Worm (Caenorhabditis elegans): Measurements from ENCODE around the gene oac-21.

The oac-21 gene

DNA sequence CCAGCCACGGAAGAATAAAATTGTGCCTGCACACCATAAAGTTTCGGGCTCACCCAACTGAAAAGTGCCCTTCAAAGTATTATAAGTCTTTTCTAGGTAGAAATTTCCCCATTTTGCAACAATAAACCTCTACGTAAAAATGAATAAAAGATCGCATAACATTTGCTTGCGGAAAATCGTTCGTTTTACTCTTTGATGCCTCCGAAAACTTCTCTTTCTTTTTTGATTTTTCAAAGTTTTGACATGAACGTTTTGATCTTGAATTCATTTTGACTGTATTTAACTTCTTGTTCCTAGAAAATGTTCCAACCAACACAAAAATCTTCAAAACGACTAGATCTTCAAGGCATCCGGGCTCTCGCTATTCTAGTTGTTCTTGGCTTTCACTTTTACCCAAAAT is at the start of gene oac-21:
Gene oac-21, plus strand, starts transcription at position 301 of the 400 bp plus-strand sequence.
- no peak for TF ChIP-seq Y95B8A.8 (GFP tag; IDR thresholded peaks at IDR 0.05)
- no peak for TF ChIP-seq ceh-58 (GFP tag; IDR thresholded peaks at IDR 0.05)
- TF ChIP-seq C06A6.2 (GFP tag; conservative IDR thresholded peaks at IDR 0.05): no peak
- TF ChIP-seq unc-130 (GFP tag; optimal IDR thresholded peaks at IDR 0.05): no peak
- no peak for TF ChIP-seq lsl-1 (GFP tag; optimal IDR thresholded peaks at IDR 0.05)
- no peak for TF ChIP-seq nhr-90 (tag; optimal IDR thresholded peaks at IDR 0.05)
- TF ChIP-seq ekl-4 (GFP tag; IDR thresholded peaks at IDR 0.05): no peak
- no peak for TF ChIP-seq lag-1 (GFP tag; IDR thresholded peaks at IDR 0.05)
- TF ChIP-seq F55B11.4 (tag; optimal IDR thresholded peaks at IDR 0.05; ENCODE audit: borderline replicate concordance, insufficient read depth): no peak
- no peak for TF ChIP-seq ztf-3 (GFP tag; optimal IDR thresholded peaks at IDR 0.05)

DNA sequence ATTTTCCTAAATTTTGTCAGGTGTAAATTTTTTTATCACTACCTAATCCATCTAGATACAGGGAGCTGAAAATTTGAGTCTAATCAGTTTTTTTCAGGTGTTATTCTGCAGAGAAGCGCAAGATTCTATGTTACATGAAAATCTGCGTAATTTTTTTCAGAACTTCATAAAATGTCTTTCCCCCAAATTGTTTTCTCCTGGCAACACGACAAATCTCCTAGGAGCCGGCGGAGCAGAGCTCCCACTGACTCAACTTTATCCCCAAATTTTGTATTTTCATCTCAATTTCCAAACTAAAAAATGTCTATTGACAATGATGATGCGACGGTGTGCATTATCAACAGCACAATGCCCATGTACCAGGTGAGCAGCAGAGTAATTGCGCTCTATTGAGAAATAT is 49.6 kb upstream of the oac-21 start, which contains the start of gene F28F9.2:
Gene F28F9.2, plus strand, starts transcription at position 301 of the 400 bp plus-strand sequence.
- TF ChIP-seq lag-1 (GFP tag; IDR thresholded peaks at IDR 0.05) (no peak), Y67H2A.10 (GFP tag; conservative IDR thresholded peaks at IDR 0.05) (no peak), hmg-1.2 (GFP tag; IDR thresholded peaks at IDR 0.05) (no peak), madf-8 (GFP tag; conservative IDR thresholded peaks at IDR 0.05) (no peak), T07F8.4 (tag; optimal IDR thresholded peaks at IDR 0.05) (no peak), K11D2.4 (GFP tag; IDR thresholded peaks at IDR 0.05) (no peak), lin-35 (GFP tag; optimal IDR thresholded peaks at IDR 0.05) (no peak), cebp-2 (GFP tag; IDR thresholded peaks at IDR 0.05) (no peak), pbrm-1 (GFP tag; IDR thresholded peaks at IDR 0.05) (no peak), hrde-1 (tag; optimal IDR thresholded peaks at IDR 0.05; ENCODE audit: borderline replicate concordance) (no peak), T26A5.8 (tag; optimal IDR thresholded peaks at IDR 0.05) (no peak)

DNA sequence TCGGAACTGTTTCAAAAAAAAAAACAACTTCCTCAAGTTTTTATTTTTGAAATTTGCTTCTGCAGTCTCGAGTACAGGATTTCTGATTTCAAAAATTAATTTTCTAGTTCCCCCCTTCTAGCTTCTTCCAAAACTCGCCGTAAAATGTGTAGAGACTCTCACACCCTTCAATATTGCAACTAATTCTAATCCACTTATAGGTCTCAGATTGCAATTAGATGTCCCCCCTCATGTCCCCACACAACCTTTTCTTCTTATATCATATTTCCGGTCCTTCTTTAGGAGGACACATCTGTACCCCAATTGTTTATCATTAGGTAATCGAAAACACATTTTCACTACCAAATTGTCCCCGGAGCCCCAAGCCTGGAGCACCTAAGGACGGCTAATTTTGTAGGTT is 48.6 kb upstream of the oac-21 start:
- TF ChIP-seq T26A5.8 (tag; optimal IDR thresholded peaks at IDR 0.05) (no peak), tbp1 (GFP tag; optimal IDR thresholded peaks at IDR 0.05) (no peak), sdz-38 (tag; optimal IDR thresholded peaks at IDR 0.05) (no peak), hrde-1 (tag; optimal IDR thresholded peaks at IDR 0.05; ENCODE audit: borderline replicate concordance) (no peak), tlf-1 (GFP tag; optimal IDR thresholded peaks at IDR 0.05) (no peak), F33H1.4 (GFP tag; IDR thresholded peaks at IDR 0.05) (no peak), nhr-80 (tag; optimal IDR thresholded peaks at IDR 0.05) (no peak), ztf-18 (tag; optimal IDR thresholded peaks at IDR 0.05) (no peak), sea-2 (GFP tag; IDR thresholded peaks at IDR 0.05) (no peak), T07F8.4 (tag; optimal IDR thresholded peaks at IDR 0.05) (no peak), pbrm-1 (GFP tag; IDR thresholded peaks at IDR 0.05) (no peak), ama-1 (optimal IDR thresholded peaks at IDR 0.05) (no peak), ama-1 (GFP tag; optimal IDR thresholded peaks at IDR 0.05) (no peak), B0261.1 (tag; optimal IDR thresholded peaks at IDR 0.05) (no peak), madf-6 (GFP tag; IDR thresholded peaks at IDR 0.05) (no peak), F55B11.4 (tag; optimal IDR thresholded peaks at IDR 0.05; ENCODE audit: borderline replicate concordance, insufficient read depth) (no peak), tbx-9 (tag; optimal IDR thresholded peaks at IDR 0.05; ENCODE audit: borderline replicate concordance) (no peak), F22D6.2 (tag; optimal IDR thresholded peaks at IDR 0.05) (no peak), hlh-26 (GFP tag; conservative IDR thresholded peaks at IDR 0.05) (no peak)

DNA sequence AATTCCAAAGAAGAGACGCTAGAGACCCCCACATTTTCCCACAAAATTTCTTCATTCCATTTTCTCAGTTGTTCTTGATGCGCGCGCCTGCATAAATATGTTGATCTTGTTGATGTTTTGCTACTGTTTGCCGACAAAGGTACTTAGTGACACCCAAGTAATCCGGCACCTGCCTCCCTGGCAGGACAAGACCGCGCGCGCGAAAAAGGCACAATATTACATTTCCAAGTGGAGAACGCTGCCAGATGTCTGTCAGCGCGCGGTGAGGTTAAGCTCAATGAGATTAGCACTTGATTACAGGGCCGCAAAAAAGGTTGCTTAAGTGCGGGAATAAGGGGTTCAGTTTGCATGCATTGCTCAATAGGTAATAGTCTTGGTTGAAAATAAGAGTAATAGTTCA is 47.5 kb upstream of the oac-21 start:
- TF ChIP-seq ceh-40 (GFP tag; IDR thresholded peaks at IDR 0.05) (no peak), F37B4.10 (GFP tag; IDR thresholded peaks at IDR 0.05) (no peak), madf-8 (GFP tag; conservative IDR thresholded peaks at IDR 0.05) (no peak), lin-26 (GFP tag; IDR thresholded peaks at IDR 0.05) (no peak), ceh-91 (GFP tag; IDR thresholded peaks at IDR 0.05) (no peak), chd-7 (tag; optimal IDR thresholded peaks at IDR 0.05) (no peak)
